Fruit fly (Drosophila melanogaster): ENCODE measurements around the gene sing.

The sing gene

DNA sequence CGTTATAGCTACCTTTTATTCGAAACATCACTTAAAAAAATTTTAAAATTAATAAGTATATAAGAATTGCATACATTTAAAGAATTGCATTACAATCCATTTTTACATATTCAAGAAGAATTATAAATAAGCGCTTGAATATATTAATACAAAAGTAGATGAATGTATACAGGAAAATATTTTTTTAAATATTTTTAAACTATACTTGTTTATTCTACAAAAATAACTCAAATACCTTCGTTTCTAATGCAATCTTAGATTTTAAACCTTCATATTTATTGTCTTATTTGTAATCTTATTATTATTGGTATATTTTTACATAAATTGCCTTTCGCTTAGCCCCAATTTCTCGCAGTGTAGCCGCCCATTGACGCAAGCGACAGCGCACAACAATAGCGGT is 1.9 kb upstream of the sing start:
- TF ChIP-seq CG14711 (tag; optimal IDR thresholded peaks at IDR 0.05) (peak; percentile 7), kay (GFP tag; ENCODE audit: borderline replicate concordance) (no peak), CG7101 (tag; optimal IDR thresholded peaks at IDR 0.05) (peak; percentile 55), CG11617 (GFP tag; optimal IDR thresholded peaks at IDR 0.05) (peak; percentile 9)

- TF ChIP-seq CG5204 (GFP tag; optimal IDR thresholded peaks at IDR 0.05) (no peak), CG1620 (GFP tag; optimal IDR thresholded peaks at IDR 0.05) (no peak), tj (GFP tag; optimal IDR thresholded peaks at IDR 0.05) (no peak)
These were observed 4.7 kb downstream of the sing start, which contains the start of gene Axs for dm6 chrX:16683765-16684164. TSS of gene Axs (minus strand) at chrX:16683895.

DNA sequence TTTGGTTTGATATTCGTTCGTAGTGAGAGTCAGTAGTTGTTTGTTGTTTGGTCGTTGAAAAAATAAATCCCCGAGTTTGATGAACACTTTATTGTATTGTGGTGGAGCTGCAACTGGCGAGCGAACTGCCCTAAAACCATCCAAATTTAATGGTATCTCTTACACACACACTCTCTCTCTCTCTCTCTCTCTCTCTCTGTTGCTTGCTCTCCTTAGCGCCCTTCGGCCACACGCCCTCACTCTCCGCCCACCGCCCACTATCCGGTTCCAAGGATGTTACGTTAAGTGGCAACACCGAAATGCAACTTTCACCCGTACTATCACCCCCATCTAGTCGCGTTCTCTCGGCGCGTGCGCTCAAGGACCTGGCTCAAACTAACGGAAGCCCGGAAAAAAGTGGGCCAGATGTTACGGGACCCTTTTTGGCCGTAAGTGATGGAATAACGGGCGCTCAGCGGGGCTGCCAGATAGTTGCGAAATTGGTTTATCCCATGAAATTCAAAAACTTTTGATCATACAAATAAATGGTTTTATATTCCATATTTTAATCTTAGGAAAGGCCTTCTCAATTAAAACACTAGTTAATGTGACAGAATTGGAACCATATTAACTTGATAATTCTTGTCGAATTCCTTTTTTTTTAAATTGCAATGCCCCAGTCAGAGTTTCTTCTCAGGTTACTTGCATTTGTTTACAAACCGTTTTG is 8.5 kb downstream of the sing start:
- TF ChIP-seq CG12768 (GFP tag; optimal IDR thresholded peaks at IDR 0.05): no peak
- no peak for TF ChIP-seq Hr96 (GFP tag; optimal IDR thresholded peaks at IDR 0.05)
- no peak for TF ChIP-seq bab1 (GFP tag; optimal IDR thresholded peaks at IDR 0.05)
- TF ChIP-seq CG7101 (tag; optimal IDR thresholded peaks at IDR 0.05): no peak
- no peak for TF ChIP-seq CG1620 (GFP tag; optimal IDR thresholded peaks at IDR 0.05)
- no peak for TF ChIP-seq Clk (GFP tag; optimal IDR thresholded peaks at IDR 0.05)
- peak; percentile 25 for TF ChIP-seq toe (GFP tag; optimal IDR thresholded peaks at IDR 0.05)
- no peak for TF ChIP-seq CG7045 (GFP tag; optimal IDR thresholded peaks at IDR 0.05)

- TF ChIP-seq toe (GFP tag; optimal IDR thresholded peaks at IDR 0.05) (no peak), cnc (optimal IDR thresholded peaks at IDR 0.05) (no peak), pad (GFP tag; optimal IDR thresholded peaks at IDR 0.05) (no peak), Clk (GFP tag; optimal IDR thresholded peaks at IDR 0.05) (no peak), CG11617 (GFP tag; optimal IDR thresholded peaks at IDR 0.05) (no peak), CG1620 (GFP tag; optimal IDR thresholded peaks at IDR 0.05) (no peak)
These were observed 9.0 kb downstream of the sing start for dm6 chrX:16688106-16688459.

dm6 chrX:16689339-16689738 is 10.2 kb downstream of the sing start:
- peak; percentile 56 for TF ChIP-seq tj (GFP tag; optimal IDR thresholded peaks at IDR 0.05)
- TF ChIP-seq Hr96 (GFP tag; optimal IDR thresholded peaks at IDR 0.05): no peak

- TF ChIP-seq CG11617 (GFP tag; optimal IDR thresholded peaks at IDR 0.05): no peak
- no peak for TF ChIP-seq CG33017 (tag; optimal IDR thresholded peaks at IDR 0.05)
- no peak for TF ChIP-seq tj (GFP tag; optimal IDR thresholded peaks at IDR 0.05)
- TF ChIP-seq CG7045 (GFP tag; optimal IDR thresholded peaks at IDR 0.05): no peak
- no peak for TF ChIP-seq CG12768 (GFP tag; optimal IDR thresholded peaks at IDR 0.05)
- no peak for TF ChIP-seq Mnt (GFP tag; optimal IDR thresholded peaks at IDR 0.05)
- TF ChIP-seq Clk (GFP tag; optimal IDR thresholded peaks at IDR 0.05): no peak
- no peak for TF ChIP-seq bab1 (GFP tag; optimal IDR thresholded peaks at IDR 0.05)
- TF ChIP-seq CG5204 (GFP tag; optimal IDR thresholded peaks at IDR 0.05): no peak
- no peak for TF ChIP-seq CG1620 (GFP tag; optimal IDR thresholded peaks at IDR 0.05)
- TF ChIP-seq toe (GFP tag; optimal IDR thresholded peaks at IDR 0.05): no peak
- no peak for TF ChIP-seq ovo (GFP tag; optimal IDR thresholded peaks at IDR 0.05)
- no peak for TF ChIP-seq pad (GFP tag; optimal IDR thresholded peaks at IDR 0.05)
- TF ChIP-seq cnc (optimal IDR thresholded peaks at IDR 0.05): no peak
- TF ChIP-seq CG7101 (tag; optimal IDR thresholded peaks at IDR 0.05): no peak
- TF ChIP-seq Hr96 (GFP tag; optimal IDR thresholded peaks at IDR 0.05): no peak
- TF ChIP-seq kay (GFP tag; ENCODE audit: borderline replicate concordance): no peak
- TF ChIP-seq cic (GFP tag; optimal IDR thresholded peaks at IDR 0.05): no peak
- TF ChIP-seq CG14711 (tag; optimal IDR thresholded peaks at IDR 0.05): no peak
- no peak for TF ChIP-seq Crg-1 (GFP tag; optimal IDR thresholded peaks at IDR 0.05)
These were observed 10.9 kb downstream of the sing start for dm6 chrX:16689966-16690365.

DNA sequence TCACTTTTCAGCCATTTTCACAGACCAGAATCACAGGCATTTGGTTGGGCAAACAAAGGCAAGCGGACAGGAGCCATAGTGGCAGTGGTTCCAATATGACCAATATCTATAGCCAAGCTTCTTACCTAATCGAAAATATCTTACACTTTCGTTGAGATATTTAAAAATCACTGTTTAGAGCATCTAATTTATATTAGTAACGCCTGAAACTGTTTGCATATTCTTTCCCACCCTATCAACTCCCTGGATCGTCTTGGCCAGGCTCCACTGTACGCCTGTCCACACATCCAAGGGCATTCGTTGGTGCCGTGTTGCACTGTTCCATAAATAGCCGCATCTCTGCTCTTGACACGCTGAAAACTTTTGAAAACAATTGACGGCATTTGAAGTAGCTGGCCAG is 11.4 kb downstream of the sing start:
- no peak for TF ChIP-seq CG33017 (tag; optimal IDR thresholded peaks at IDR 0.05)
- TF ChIP-seq CG5204 (GFP tag; optimal IDR thresholded peaks at IDR 0.05): no peak
- TF ChIP-seq CG7101 (tag; optimal IDR thresholded peaks at IDR 0.05): no peak
- TF ChIP-seq cnc (optimal IDR thresholded peaks at IDR 0.05): no peak
- no peak for TF ChIP-seq Clk (GFP tag; optimal IDR thresholded peaks at IDR 0.05)
- TF ChIP-seq CG14711 (tag; optimal IDR thresholded peaks at IDR 0.05): no peak
- TF ChIP-seq Mnt (GFP tag; optimal IDR thresholded peaks at IDR 0.05): no peak
- TF ChIP-seq CG11617 (GFP tag; optimal IDR thresholded peaks at IDR 0.05): no peak
- no peak for TF ChIP-seq ovo (GFP tag; optimal IDR thresholded peaks at IDR 0.05)
- no peak for TF ChIP-seq CG7045 (GFP tag; optimal IDR thresholded peaks at IDR 0.05)
- TF ChIP-seq bab1 (GFP tag; optimal IDR thresholded peaks at IDR 0.05): no peak

- peak; percentile 66 for TF ChIP-seq bab1 (GFP tag; optimal IDR thresholded peaks at IDR 0.05)
- TF ChIP-seq CG14711 (tag; optimal IDR thresholded peaks at IDR 0.05): peak; percentile 71
- peak; percentile 19 for TF ChIP-seq Clk (GFP tag; optimal IDR thresholded peaks at IDR 0.05)
- peak; percentile 42 for TF ChIP-seq CG12768 (GFP tag; optimal IDR thresholded peaks at IDR 0.05)
- TF ChIP-seq pad (GFP tag; optimal IDR thresholded peaks at IDR 0.05): peak; percentile 22
- TF ChIP-seq toe (GFP tag; optimal IDR thresholded peaks at IDR 0.05): no peak
- peak; percentile 64 for TF ChIP-seq CG7045 (GFP tag; optimal IDR thresholded peaks at IDR 0.05)
- peak; percentile 61 for TF ChIP-seq CG33017 (tag; optimal IDR thresholded peaks at IDR 0.05)
- peak; percentile 73 for TF ChIP-seq CG7101 (tag; optimal IDR thresholded peaks at IDR 0.05)
- TF ChIP-seq Crg-1 (GFP tag; optimal IDR thresholded peaks at IDR 0.05): no peak
- TF ChIP-seq tj (GFP tag; optimal IDR thresholded peaks at IDR 0.05): peak; percentile 6
- peak; percentile 54 for TF ChIP-seq CG5204 (GFP tag; optimal IDR thresholded peaks at IDR 0.05)
- no peak for TF ChIP-seq cnc (optimal IDR thresholded peaks at IDR 0.05)
These were observed 12.3 kb downstream of the sing start for dm6 chrX:16691440-16691839.
